Worm (Caenorhabditis elegans): ENCODE results near the gene pcyt-1.
A peak's percentile ranks its signal among the peaks of the same experiment; 100 is the strongest.

The pcyt-1 gene

ce11 chrX:7537742-7538268 lies 34.4 kb upstream of the pcyt-1 start, which contains the start of gene dpy-7:
TSS of gene dpy-7 (minus strand) at chrX:7537792.
- TF ChIP-seq nhr-43 (tag; optimal IDR thresholded peaks at IDR 0.05; ENCODE audit: poor library complexity, severe bottlenecking) (peak; percentile 26), pha-4 (tag; optimal IDR thresholded peaks at IDR 0.05) (no peak), nhr-23 (tag; optimal IDR thresholded peaks at IDR 0.05) (peak; percentile 98)

ce11 chrX:7540033-7540432 lies 32.1 kb upstream of the pcyt-1 start, which contains the start of gene glb-16:
TSS of gene glb-16 (minus strand) at chrX:7540133.
- TF ChIP-seq jun-1 (tag; optimal IDR thresholded peaks at IDR 0.05), result no peak
- no peak for TF ChIP-seq nhr-76 (tag; optimal IDR thresholded peaks at IDR 0.05)
- TF ChIP-seq egl-5 (tag; optimal IDR thresholded peaks at IDR 0.05), result no peak
- TF ChIP-seq tbx-2 (tag; optimal IDR thresholded peaks at IDR 0.05), result no peak
- no peak for TF ChIP-seq snpc-4 (tag; optimal IDR thresholded peaks at IDR 0.05)
- no peak for TF ChIP-seq fkh-2 (tag; optimal IDR thresholded peaks at IDR 0.05)
- TF ChIP-seq nhr-77 (tag; optimal IDR thresholded peaks at IDR 0.05), result no peak
- TF ChIP-seq elt-2 (tag; optimal IDR thresholded peaks at IDR 0.05), result no peak
- TF ChIP-seq ztf-11 (tag; optimal IDR thresholded peaks at IDR 0.05), result no peak
- no peak for TF ChIP-seq ceh-9 (tag; optimal IDR thresholded peaks at IDR 0.05)
- no peak for TF ChIP-seq pha-4 (tag; optimal IDR thresholded peaks at IDR 0.05)
- no peak for TF ChIP-seq nhr-67 (tag; optimal IDR thresholded peaks at IDR 0.05)
- no peak for TF ChIP-seq ztf-4 (tag; optimal IDR thresholded peaks at IDR 0.05)
- TF ChIP-seq nhr-237 (tag; optimal IDR thresholded peaks at IDR 0.05), result no peak
- TF ChIP-seq mml-1 (tag; optimal IDR thresholded peaks at IDR 0.05), result no peak
- TF ChIP-seq nhr-25 (tag; optimal IDR thresholded peaks at IDR 0.05), result no peak
- TF ChIP-seq pqm-1 (tag; optimal IDR thresholded peaks at IDR 0.05), result no peak
- TF ChIP-seq zag-1 (tag; optimal IDR thresholded peaks at IDR 0.05), result no peak
- TF ChIP-seq unc-39 (tag; optimal IDR thresholded peaks at IDR 0.05), result no peak
- no peak for TF ChIP-seq ceh-28 (tag; optimal IDR thresholded peaks at IDR 0.05)

- TF ChIP-seq lin-15B (tag; optimal IDR thresholded peaks at IDR 0.05) (no peak), ztf-4 (tag; optimal IDR thresholded peaks at IDR 0.05) (no peak), lsy-12 (tag; optimal IDR thresholded peaks at IDR 0.05) (no peak), lin-39 (tag; optimal IDR thresholded peaks at IDR 0.05) (no peak), eor-1 (tag; optimal IDR thresholded peaks at IDR 0.05) (no peak), pha-4 (tag; optimal IDR thresholded peaks at IDR 0.05) (no peak), nhr-77 (tag; optimal IDR thresholded peaks at IDR 0.05) (no peak), aly-2 (tag; optimal IDR thresholded peaks at IDR 0.05) (no peak), ceh-9 (tag; optimal IDR thresholded peaks at IDR 0.05) (no peak), nhr-28 (tag; optimal IDR thresholded peaks at IDR 0.05) (no peak), egl-5 (tag; optimal IDR thresholded peaks at IDR 0.05) (no peak), elt-3 (tag; optimal IDR thresholded peaks at IDR 0.05) (no peak), nfya-1 (tag; optimal IDR thresholded peaks at IDR 0.05; ENCODE audit: insufficient read depth) (no peak), hmg-11 (tag; optimal IDR thresholded peaks at IDR 0.05) (no peak), unc-62 (GFP tag; optimal IDR thresholded peaks at IDR 0.05) (no peak), ceh-16 (tag; optimal IDR thresholded peaks at IDR 0.05) (no peak), ztf-11 (tag; optimal IDR thresholded peaks at IDR 0.05) (no peak), skn-1 (tag; optimal IDR thresholded peaks at IDR 0.05) (no peak), nhr-67 (tag; optimal IDR thresholded peaks at IDR 0.05) (no peak)
Observed at ce11 chrX:7541078-7541477, 31.1 kb upstream of the pcyt-1 start.

- TF ChIP-seq elt-2 (tag; optimal IDR thresholded peaks at IDR 0.05) (no peak), nhr-25 (tag; optimal IDR thresholded peaks at IDR 0.05) (no peak), daf-12 (tag; optimal IDR thresholded peaks at IDR 0.05) (no peak), ceh-16 (tag; optimal IDR thresholded peaks at IDR 0.05) (no peak), tbx-2 (tag; optimal IDR thresholded peaks at IDR 0.05) (no peak), pha-4 (tag; optimal IDR thresholded peaks at IDR 0.05) (no peak), egl-5 (tag; optimal IDR thresholded peaks at IDR 0.05) (no peak), nhr-11 (tag; optimal IDR thresholded peaks at IDR 0.05) (no peak)
Observed at ce11 chrX:7546509-7546908, 25.6 kb upstream of the pcyt-1 start, which contains the start of gene col-174. TSS of gene col-174 (plus strand) at chrX:7546809.
